Fruit fly (Drosophila melanogaster) whole organism, embryonic: ENCODE measurements around the gene Nulp1.

ENCODE experiments used
- CG14667 ChIP-seq: fragments of 200-800 bp; sonication (Bioruptor generic); IDR thresholded peaks from 2 replicates; pipeline ENCODE4 v1.3.6; 2022; ENCODE audit warnings: missing biosample characterization, missing genetic modification characterization
- Nf-YA ChIP-seq: fragments of 200-800 bp; sonication (Bioruptor generic); IDR thresholded peaks from 2 replicates; pipeline ENCODE4 v1.3.6; 2022; ENCODE audit warnings: missing biosample characterization, missing genetic modification characterization
- org-1 ChIP-seq: fragments of 200-800 bp; sonication (Bioruptor generic); optimal IDR thresholded peaks from 2 replicates; lab custom pipeline; 2017; ENCODE audit warnings: missing biosample characterization, missing genetic modification characterization
- pfk ChIP-seq: fragments of 200-800 bp; sonication (Bioruptor generic); optimal IDR thresholded peaks from 2 replicates; lab custom pipeline; 2018; ENCODE audit warnings: missing biosample characterization, mild to moderate bottlenecking, missing genetic modification characterization, moderate library complexity
- pum ChIP-seq: fragments of 200-800 bp; sonication (Bioruptor generic); optimal IDR thresholded peaks from 2 replicates; lab custom pipeline; 2016; ENCODE audit warnings: missing biosample characterization, missing genetic modification characterization
- sqz ChIP-seq: fragments of 200-800 bp; sonication (Bioruptor generic); optimal IDR thresholded peaks from 3 replicates; lab custom pipeline; 2018; ENCODE audit warnings: missing biosample characterization, mild to moderate bottlenecking, missing genetic modification characterization
- wek ChIP-seq: fragments of 200-800 bp; sonication (Bioruptor generic); optimal IDR thresholded peaks from 3 replicates; lab custom pipeline; 2018; ENCODE audit warnings: missing biosample characterization, mild to moderate bottlenecking, missing genetic modification characterization, moderate library complexity

- no peak for TF ChIP-seq org-1
- TF ChIP-seq CG14667 (GFP tag; lab: Robert Waterston, UW), result no peak
- TF ChIP-seq wek (GFP tag; lab: Kevin White, UChicago), result no peak
- TF ChIP-seq pfk (GFP tag; lab: Kevin White, UChicago), result no peak
- TF ChIP-seq Nf-YA (GFP tag; lab: Robert Waterston, UW), result no peak
- TF ChIP-seq pum (GFP tag; lab: Kevin White, UChicago), result no peak
- TF ChIP-seq sqz (GFP tag; lab: Kevin White, UChicago), result no peak
Observed at dm6 chr3L:8157079-8157478, 46.9 kb downstream of the Nulp1 start.
